Worm (Caenorhabditis elegans) whole organism, young adult: ENCODE data around the gene phyh-1.
A peak's percentile ranks its signal among the peaks of the same experiment; 100 is the strongest.

Experiments
- B0035.1 ChIP-seq: sonication (generic microtip); optimal IDR thresholded peaks from 2 replicates; lab custom pipeline; 2016; ENCODE audit warnings: missing genetic modification characterization, mild to moderate bottlenecking, missing compliant biosample characterization, missing genotype, missing genetic modification reagents
- B0261.1 ChIP-seq: sonication (generic microtip); optimal IDR thresholded peaks from 2 replicates; lab custom pipeline; 2016; ENCODE audit warnings: mild to moderate bottlenecking, missing genetic modification characterization, moderate library complexity, missing compliant biosample characterization
- B0336.3 ChIP-seq: fragments of 200-800 bp; sonication (Bioruptor generic); IDR thresholded peaks from 2 replicates; pipeline ENCODE4 v1.3.6; 2022; ENCODE audit warnings: missing genetic modification characterization, missing compliant biosample characterization
- D2030.7 ChIP-seq: fragments of 200-800 bp; sonication (Bioruptor generic); IDR thresholded peaks from 2 replicates; pipeline ENCODE4 v1.3.6; 2022; ENCODE audit warnings: missing genetic modification reagents, missing genetic modification characterization, missing compliant biosample characterization
- F33H1.4 ChIP-seq: fragments of 200-800 bp; sonication (Bioruptor generic); IDR thresholded peaks from 2 replicates; pipeline ENCODE4 v1.3.6; 2022; ENCODE audit warnings: missing genetic modification reagents, missing genetic modification characterization, missing compliant biosample characterization
- F37B4.10 ChIP-seq: fragments of 200-800 bp; sonication (Bioruptor generic); IDR thresholded peaks from 2 replicates; pipeline ENCODE4 v1.3.6; 2022; ENCODE audit warnings: missing genetic modification characterization, missing compliant biosample characterization
- F39B2.1 ChIP-seq: fragments of 200-800 bp; sonication (Bioruptor generic); IDR thresholded peaks from 2 replicates; pipeline ENCODE4 v1.3.6; 2022; ENCODE audit warnings: missing genetic modification reagents, missing genetic modification characterization, missing compliant biosample characterization
- F57C9.4 ChIP-seq: sonication (generic microtip); optimal IDR thresholded peaks from 2 replicates; lab custom pipeline; 2017; ENCODE audit warnings: mild to moderate bottlenecking, missing genetic modification characterization, missing compliant biosample characterization
- T07F8.4 ChIP-seq: sonication (generic microtip); optimal IDR thresholded peaks from 2 replicates; lab custom pipeline; 2016; ENCODE audit warnings: mild to moderate bottlenecking, missing genetic modification characterization, moderate library complexity, missing compliant biosample characterization
- Y53F4B.3 ChIP-seq: fragments of 200-800 bp; sonication (Bioruptor generic); IDR thresholded peaks from 2 replicates; pipeline ENCODE4 v1.3.6; 2022; ENCODE audit warnings: missing genetic modification reagents, missing genetic modification characterization, missing compliant biosample characterization
- Y53G8AR.9 ChIP-seq: fragments of 200-800 bp; sonication (Bioruptor generic); conservative IDR thresholded peaks from 2 replicates; pipeline ENCODE4 v1.3.6; 2022; ENCODE audit warnings: missing genetic modification reagents, missing genetic modification characterization, missing compliant biosample characterization
- Y67H2A.10 ChIP-seq: fragments of 200-800 bp; sonication (Bioruptor generic); conservative IDR thresholded peaks from 2 replicates; pipeline ENCODE4 v1.3.6; 2022; ENCODE audit warnings: missing genetic modification reagents, missing genetic modification characterization, missing compliant biosample characterization
- ZK185.1 ChIP-seq: sonication (generic microtip); optimal IDR thresholded peaks from 2 replicates; lab custom pipeline; 2016; ENCODE audit warnings: mild to moderate bottlenecking, missing genetic modification characterization, missing compliant biosample characterization; ENCODE audit not compliant: poor library complexity, severe bottlenecking
- aptf-3 ChIP-seq: fragments of 200-800 bp; sonication (Bioruptor generic); IDR thresholded peaks from 2 replicates; pipeline ENCODE4 v1.3.6; 2022; ENCODE audit warnings: missing genetic modification characterization, missing compliant biosample characterization
- atf-7 ChIP-seq: sonication (generic microtip); optimal IDR thresholded peaks from 2 replicates; lab custom pipeline; 2017; ENCODE audit warnings: mild to moderate bottlenecking, missing genetic modification characterization, missing compliant biosample characterization
- athp-1 ChIP-seq: sonication (generic microtip); optimal IDR thresholded peaks from 2 replicates; lab custom pipeline; 2017; ENCODE audit warnings: mild to moderate bottlenecking, missing genetic modification characterization, missing compliant biosample characterization
- attf-3 ChIP-seq: fragments of 200-800 bp; sonication (Bioruptor generic); conservative IDR thresholded peaks from 2 replicates; pipeline ENCODE4 v1.3.6; 2022; ENCODE audit warnings: missing genetic modification reagents, missing genetic modification characterization, missing compliant biosample characterization
- attf-5 ChIP-seq: fragments of 200-800 bp; sonication (Bioruptor generic); optimal IDR thresholded peaks from 2 replicates; lab custom pipeline; 2018; ENCODE audit warnings: mild to moderate bottlenecking, missing genetic modification characterization, missing compliant biosample characterization
- attf-6 ChIP-seq: fragments of 200-800 bp; sonication (Bioruptor generic); IDR thresholded peaks from 2 replicates; pipeline ENCODE4 v1.3.6; 2022; ENCODE audit warnings: missing genetic modification reagents, missing genetic modification characterization, missing compliant biosample characterization
- cebp-1 ChIP-seq, 2 experiments: fragments of 200-800 bp in 1 of 2; sonication (Bioruptor generic) in 1 of 2; sonication (generic microtip) in 1 of 2; IDR thresholded peaks in 1 of 2; optimal IDR thresholded peaks in 1 of 2; 2 replicates each; pipeline versions ENCODE4 v1.3.6 to Lab custom; 2017 to 2022; ENCODE audit warnings: missing compliant biosample characterization in 2 of 2, missing genetic modification characterization in 2 of 2, mild to moderate bottlenecking in 1 of 2, missing genetic modification reagents in 1 of 2, moderate library complexity in 1 of 2
- cebp-2 ChIP-seq: fragments of 200-800 bp; sonication (Bioruptor generic); IDR thresholded peaks from 2 replicates; pipeline ENCODE4 v1.3.6; 2022; ENCODE audit warnings: missing genetic modification characterization, missing compliant biosample characterization
- ceh-40 ChIP-seq: fragments of 200-800 bp; sonication (Bioruptor generic); IDR thresholded peaks from 2 replicates; pipeline ENCODE4 v1.3.6; 2022; ENCODE audit warnings: missing genetic modification characterization, missing compliant biosample characterization
- ceh-91 ChIP-seq: fragments of 200-800 bp; sonication (Bioruptor generic); IDR thresholded peaks from 2 replicates; pipeline ENCODE4 v1.3.6; 2022; ENCODE audit warnings: missing genetic modification reagents, missing genetic modification characterization, missing compliant biosample characterization
- egl-18 ChIP-seq: fragments of 200-800 bp; sonication (Bioruptor generic); IDR thresholded peaks from 2 replicates; pipeline ENCODE4 v1.3.6; 2022; ENCODE audit warnings: missing genetic modification reagents, missing genetic modification characterization, missing compliant biosample characterization
- egl-44 ChIP-seq: fragments of 200-800 bp; sonication (Bioruptor generic); IDR thresholded peaks from 2 replicates; pipeline ENCODE4 v1.3.6; 2022; ENCODE audit warnings: missing genetic modification reagents, missing genetic modification characterization, missing compliant biosample characterization
- egrh-3 ChIP-seq: fragments of 200-800 bp; sonication (Bioruptor generic); IDR thresholded peaks from 2 replicates; pipeline ENCODE4 v1.3.6; 2022; ENCODE audit warnings: missing genetic modification reagents, missing genetic modification characterization, missing compliant biosample characterization
- ets-4 ChIP-seq: fragments of 200-800 bp; sonication (Bioruptor generic); optimal IDR thresholded peaks from 2 replicates; lab custom pipeline; 2018; ENCODE audit warnings: mild to moderate bottlenecking, missing genetic modification characterization, missing compliant biosample characterization
- fkh-3 ChIP-seq: sonication (generic microtip); optimal IDR thresholded peaks from 2 replicates; lab custom pipeline; 2016; ENCODE audit warnings: mild to moderate bottlenecking, missing genetic modification characterization, missing compliant biosample characterization
- him-1 ChIP-seq: sonication (generic microtip); optimal IDR thresholded peaks from 2 replicates; lab custom pipeline; 2016; ENCODE audit warnings: missing genotype, missing genetic modification reagents, missing genetic modification characterization, missing compliant biosample characterization
- hlh-26 ChIP-seq: fragments of 200-800 bp; sonication (Bioruptor generic); conservative IDR thresholded peaks from 2 replicates; pipeline ENCODE4 v1.3.6; 2022; ENCODE audit warnings: missing genetic modification reagents, missing genetic modification characterization, missing compliant biosample characterization
- lin-26 ChIP-seq: fragments of 200-800 bp; sonication (Bioruptor generic); IDR thresholded peaks from 2 replicates; pipeline ENCODE4 v1.3.6; 2022; ENCODE audit warnings: missing genetic modification reagents, missing genetic modification characterization, missing compliant biosample characterization
- madf-10 ChIP-seq: sonication (generic microtip); optimal IDR thresholded peaks from 2 replicates; lab custom pipeline; 2016; ENCODE audit warnings: mild to moderate bottlenecking, missing genetic modification characterization, missing compliant biosample characterization
- madf-3 ChIP-seq: fragments of 200-800 bp; sonication (Bioruptor generic); IDR thresholded peaks from 2 replicates; pipeline ENCODE4 v1.3.6; 2022; ENCODE audit warnings: missing genetic modification reagents, missing genetic modification characterization, missing compliant biosample characterization
- madf-6 ChIP-seq: fragments of 200-800 bp; sonication (Bioruptor generic); IDR thresholded peaks from 2 replicates; pipeline ENCODE4 v1.3.6; 2022; ENCODE audit warnings: missing genetic modification reagents, missing genetic modification characterization, missing compliant biosample characterization
- madf-8 ChIP-seq: fragments of 200-800 bp; sonication (Bioruptor generic); conservative IDR thresholded peaks from 2 replicates; pipeline ENCODE4 v1.3.6; 2022; ENCODE audit warnings: missing genetic modification reagents, missing genetic modification characterization, missing compliant biosample characterization
- mcd-1 ChIP-seq: fragments of 200-800 bp; sonication (Bioruptor generic); IDR thresholded peaks from 2 replicates; pipeline ENCODE4 v1.3.6; 2022; ENCODE audit warnings: missing genetic modification reagents, missing genetic modification characterization, missing compliant biosample characterization
- mel-28 ChIP-seq: sonication (generic microtip); optimal IDR thresholded peaks from 2 replicates; lab custom pipeline; 2016; ENCODE audit warnings: borderline replicate concordance, mild to moderate bottlenecking, missing genetic modification characterization, missing compliant biosample characterization
- nhr-179 ChIP-seq: sonication (generic microtip); optimal IDR thresholded peaks from 2 replicates; lab custom pipeline; 2016; ENCODE audit warnings: mild to moderate bottlenecking, missing genetic modification characterization, missing compliant biosample characterization
- nhr-80 ChIP-seq: sonication (generic microtip); optimal IDR thresholded peaks from 2 replicates; lab custom pipeline; 2016; ENCODE audit warnings: missing genetic modification characterization, missing compliant biosample characterization
- nhr-90 ChIP-seq: sonication (generic microtip); optimal IDR thresholded peaks from 2 replicates; lab custom pipeline; 2016; ENCODE audit warnings: missing genotype, mild to moderate bottlenecking, missing genetic modification characterization, missing compliant biosample characterization
- rec-8 ChIP-seq, 2 experiments: sonication (generic microtip); optimal IDR thresholded peaks; 2 replicates each; lab custom pipeline; 2016; ENCODE audit warnings: mild to moderate bottlenecking in 2 of 2, missing genetic modification characterization in 2 of 2, missing genetic modification reagents in 2 of 2, missing genotype in 2 of 2, missing biosample characterization in 1 of 2, missing compliant biosample characterization in 1 of 2, moderate library complexity in 1 of 2
- sea-2 ChIP-seq: fragments of 200-800 bp; sonication (Bioruptor generic); IDR thresholded peaks from 2 replicates; pipeline ENCODE4 v1.3.6; 2022; ENCODE audit warnings: missing genetic modification characterization, missing compliant biosample characterization
- sptf-2 ChIP-seq: fragments of 200-800 bp; sonication (Bioruptor generic); optimal IDR thresholded peaks from 2 replicates; lab custom pipeline; 2018; ENCODE audit warnings: mild to moderate bottlenecking, missing genetic modification characterization, missing compliant biosample characterization
- tlf-1 ChIP-seq: fragments of 200-800 bp; sonication (Bioruptor generic); optimal IDR thresholded peaks from 2 replicates; lab custom pipeline; 2018; ENCODE audit warnings: mild to moderate bottlenecking, missing genetic modification characterization, missing compliant biosample characterization
- unc-130 ChIP-seq: sonication (generic microtip); optimal IDR thresholded peaks from 2 replicates; lab custom pipeline; 2016; ENCODE audit warnings: missing genetic modification reagents, missing genetic modification characterization, missing compliant biosample characterization
- zfh-2 ChIP-seq: fragments of 200-800 bp; sonication (Bioruptor generic); conservative IDR thresholded peaks from 2 replicates; pipeline ENCODE4 v1.3.6; 2022; ENCODE audit warnings: missing genetic modification reagents, missing genetic modification characterization, missing compliant biosample characterization
- ztf-26 ChIP-seq: sonication (generic microtip); optimal IDR thresholded peaks from 2 replicates; lab custom pipeline; 2017; ENCODE audit warnings: missing genetic modification characterization, missing compliant biosample characterization
- ztf-3 ChIP-seq: fragments of 200-800 bp; sonication (Bioruptor generic); optimal IDR thresholded peaks from 2 replicates; lab custom pipeline; 2018; ENCODE audit warnings: mild to moderate bottlenecking, missing genetic modification characterization, missing compliant biosample characterization

The phyh-1 gene

DNA sequence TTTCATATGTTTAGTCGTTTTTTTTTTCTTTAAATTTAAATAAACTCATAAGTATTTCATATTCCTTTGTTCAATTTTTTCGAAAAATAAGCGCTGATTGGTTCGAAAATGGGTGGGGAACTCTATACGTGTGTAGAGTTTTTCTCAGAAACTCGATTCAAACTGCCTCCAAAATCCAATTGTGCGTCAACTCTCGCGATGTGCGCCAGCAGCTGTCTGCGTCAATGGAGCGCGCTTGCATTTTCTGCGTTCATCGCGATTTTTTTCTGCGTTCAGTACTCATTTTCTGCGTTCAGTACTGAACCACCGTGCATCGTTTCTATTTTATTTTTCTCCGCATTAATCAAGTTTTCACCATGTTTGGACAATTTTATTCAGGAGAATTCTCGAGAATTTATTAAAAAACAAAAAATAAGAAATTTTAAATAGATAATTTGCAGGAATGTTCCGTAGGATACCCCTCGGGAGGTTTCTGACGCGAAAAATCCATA lies 9.5 kb downstream of the phyh-1 start, which contains the start of gene eelo-2:
Gene eelo-2, plus strand, starts transcription at position 441 of the 491 bp plus-strand sequence.
- TF ChIP-seq attf-5, result peak; percentile 99
- peak; percentile 75 for TF ChIP-seq madf-8 (GFP tag; lab: Robert Waterston, UW)
- peak; percentile 97 for TF ChIP-seq D2030.7 (GFP tag; lab: Robert Waterston, UW)
- TF ChIP-seq sptf-2 (GFP tag; lab: Kevin White, UChicago), result no peak
- 0 out of 2 replicates have a peak, but pooled peaks have one; percentile 48 for TF ChIP-seq Y67H2A.10 (GFP tag; lab: Robert Waterston, UW)
- TF ChIP-seq attf-6 (GFP tag; lab: Robert Waterston, UW), result peak; percentile 98
- no peak for TF ChIP-seq nhr-179
- TF ChIP-seq ets-4, result peak; percentile 72
- peak; percentile 98 for TF ChIP-seq madf-3 (GFP tag; lab: Robert Waterston, UW)
- TF ChIP-seq ceh-40 (GFP tag; lab: Robert Waterston, UW), result no peak
- peak; percentile 92 for TF ChIP-seq madf-10 (tag; lab: Kevin White, UChicago)
- peak; percentile 76 for TF ChIP-seq cebp-1 (GFP tag; IDR thresholded peaks at IDR 0.05; lab: Robert Waterston, UW)
- peak; percentile 95 for TF ChIP-seq cebp-1 (tag; optimal IDR thresholded peaks at IDR 0.05; lab: Kevin White, UChicago)
- peak; percentile 79 for TF ChIP-seq mel-28
- TF ChIP-seq cebp-2 (GFP tag; lab: Robert Waterston, UW), result 0 out of 2 replicates have a peak, but pooled peaks have one; percentile 51
- peak; percentile 96 for TF ChIP-seq ztf-26
- no peak for TF ChIP-seq sea-2 (GFP tag; lab: Robert Waterston, UW)
- no peak for TF ChIP-seq Y53F4B.3
- peak; percentile 99 for TF ChIP-seq B0336.3 (GFP tag; lab: Robert Waterston, UW)
- peak; percentile 91 for TF ChIP-seq ceh-91 (GFP tag; lab: Robert Waterston, UW)
- TF ChIP-seq egl-18 (GFP tag; lab: Robert Waterston, UW), result peak; percentile 95
- peak; percentile 62 for TF ChIP-seq egrh-3
- peak; percentile 64 for TF ChIP-seq T07F8.4 (tag; lab: Kevin White, UChicago)
- TF ChIP-seq him-1 (tag; lab: Kevin White, UChicago), result peak; percentile 73
- TF ChIP-seq ZK185.1 (tag; lab: Kevin White, UChicago), result peak; percentile 96
- TF ChIP-seq fkh-3 (tag; lab: Kevin White, UChicago), result no peak
- peak; percentile 81 for TF ChIP-seq unc-130 (GFP tag; lab: Kevin White, UChicago)
- TF ChIP-seq lin-26 (GFP tag; lab: Robert Waterston, UW), result peak; percentile 77
- TF ChIP-seq zfh-2 (GFP tag; lab: Robert Waterston, UW), result peak; percentile 96
- no peak for TF ChIP-seq aptf-3 (GFP tag; lab: Robert Waterston, UW)
- TF ChIP-seq tlf-1 (GFP tag; lab: Kevin White, UChicago), result peak; percentile 98
- peak in 1 of 2 experiments; percentile 22 for TF ChIP-seq rec-8 (tag; optimal IDR thresholded peaks at IDR 0.05; lab: Kevin White, UChicago)
- TF ChIP-seq ztf-3 (GFP tag; lab: Kevin White, UChicago), result peak; percentile 74
- TF ChIP-seq B0035.1 (tag; lab: Kevin White, UChicago), result peak; percentile 69
- peak; percentile 34 for TF ChIP-seq B0261.1 (tag; lab: Kevin White, UChicago)
- TF ChIP-seq Y53G8AR.9, result peak; percentile 99
- peak; percentile 41 for TF ChIP-seq F57C9.4 (tag; lab: Kevin White, UChicago)
- TF ChIP-seq mcd-1 (GFP tag; lab: Robert Waterston, UW), result peak; percentile 100
- peak; percentile 93 for TF ChIP-seq atf-7 (tag; lab: Kevin White, UChicago)
- peak; percentile 88 for TF ChIP-seq egl-44 (GFP tag; lab: Robert Waterston, UW)
- no peak for TF ChIP-seq hlh-26
- TF ChIP-seq F39B2.1, result peak; percentile 86
- no peak for TF ChIP-seq F37B4.10 (GFP tag; lab: Robert Waterston, UW)
- TF ChIP-seq F33H1.4 (GFP tag; lab: Robert Waterston, UW), result peak; percentile 80
- TF ChIP-seq nhr-90 (tag; lab: Kevin White, UChicago), result peak; percentile 57
- TF ChIP-seq athp-1 (tag; lab: Kevin White, UChicago), result peak; percentile 95
- TF ChIP-seq madf-6 (GFP tag; lab: Robert Waterston, UW), result no peak; the same call in none of the 2 replicates
- TF ChIP-seq attf-3 (GFP tag; lab: Robert Waterston, UW), result peak; percentile 63
- TF ChIP-seq nhr-80 (tag; lab: Kevin White, UChicago), result peak; percentile 89
